Worm (Caenorhabditis elegans) whole organism, young adult: ENCODE results near the gene nhr-272.

Experiments used
- B0035.1 ChIP-seq: sonication (generic microtip); optimal IDR thresholded peaks from 2 replicates; lab custom pipeline; 2016; ENCODE audit warnings: missing genetic modification characterization, mild to moderate bottlenecking, missing compliant biosample characterization, missing genotype, missing genetic modification reagents
- C06A6.2 ChIP-seq: fragments of 200-800 bp; sonication (Bioruptor generic); conservative IDR thresholded peaks from 2 replicates; pipeline ENCODE4 v1.3.6; 2022; ENCODE audit warnings: missing genetic modification characterization, missing compliant biosample characterization
- C17E4.6 ChIP-seq: fragments of 200-800 bp; sonication (Bioruptor generic); IDR thresholded peaks from 2 replicates; pipeline ENCODE4 v1.3.6; 2022; ENCODE audit warnings: missing genetic modification reagents, missing genetic modification characterization, missing compliant biosample characterization
- D2030.7 ChIP-seq: fragments of 200-800 bp; sonication (Bioruptor generic); IDR thresholded peaks from 2 replicates; pipeline ENCODE4 v1.3.6; 2022; ENCODE audit warnings: missing genetic modification reagents, missing genetic modification characterization, missing compliant biosample characterization
- F22D6.2 ChIP-seq: sonication (generic microtip); optimal IDR thresholded peaks from 2 replicates; lab custom pipeline; 2016; ENCODE audit warnings: mild to moderate bottlenecking, missing genetic modification characterization, missing compliant biosample characterization
- F23B12.7 ChIP-seq: sonication (generic microtip); optimal IDR thresholded peaks from 2 replicates; lab custom pipeline; 2017; ENCODE audit warnings: missing genetic modification characterization, mild to moderate bottlenecking, missing compliant biosample characterization, antibody characterized with exemption, moderate library complexity; ENCODE audit not compliant: insufficient read depth
- F33H1.4 ChIP-seq: fragments of 200-800 bp; sonication (Bioruptor generic); IDR thresholded peaks from 2 replicates; pipeline ENCODE4 v1.3.6; 2022; ENCODE audit warnings: missing genetic modification reagents, missing genetic modification characterization, missing compliant biosample characterization
- F57C9.4 ChIP-seq: sonication (generic microtip); optimal IDR thresholded peaks from 2 replicates; lab custom pipeline; 2017; ENCODE audit warnings: mild to moderate bottlenecking, missing genetic modification characterization, missing compliant biosample characterization
- Y53F4B.3 ChIP-seq: fragments of 200-800 bp; sonication (Bioruptor generic); IDR thresholded peaks from 2 replicates; pipeline ENCODE4 v1.3.6; 2022; ENCODE audit warnings: missing genetic modification reagents, missing genetic modification characterization, missing compliant biosample characterization
- Y56A3A.18 ChIP-seq: fragments of 200-800 bp; sonication (Bioruptor generic); IDR thresholded peaks from 2 replicates; pipeline ENCODE4 v1.3.6; 2022; ENCODE audit warnings: missing genetic modification reagents, missing genetic modification characterization, missing compliant biosample characterization
- Y67H2A.10 ChIP-seq: fragments of 200-800 bp; sonication (Bioruptor generic); conservative IDR thresholded peaks from 2 replicates; pipeline ENCODE4 v1.3.6; 2022; ENCODE audit warnings: missing genetic modification reagents, missing genetic modification characterization, missing compliant biosample characterization
- Y79H2A.3 ChIP-seq: fragments of 200-800 bp; sonication (Bioruptor generic); conservative IDR thresholded peaks from 2 replicates; pipeline ENCODE4 v1.3.6; 2022; ENCODE audit warnings: missing genetic modification reagents, missing genetic modification characterization, missing compliant biosample characterization
- ZK185.1 ChIP-seq: sonication (generic microtip); optimal IDR thresholded peaks from 2 replicates; lab custom pipeline; 2016; ENCODE audit warnings: mild to moderate bottlenecking, missing genetic modification characterization, missing compliant biosample characterization; ENCODE audit not compliant: poor library complexity, severe bottlenecking
- akir-1 ChIP-seq: fragments of 200-800 bp; sonication (Bioruptor generic); optimal IDR thresholded peaks from 2 replicates; lab custom pipeline; 2018; ENCODE audit warnings: mild to moderate bottlenecking, missing genetic modification characterization, moderate library complexity, missing compliant biosample characterization
- atf-7 ChIP-seq: sonication (generic microtip); optimal IDR thresholded peaks from 2 replicates; lab custom pipeline; 2017; ENCODE audit warnings: mild to moderate bottlenecking, missing genetic modification characterization, missing compliant biosample characterization
- attf-3 ChIP-seq: fragments of 200-800 bp; sonication (Bioruptor generic); conservative IDR thresholded peaks from 2 replicates; pipeline ENCODE4 v1.3.6; 2022; ENCODE audit warnings: missing genetic modification reagents, missing genetic modification characterization, missing compliant biosample characterization
- attf-6 ChIP-seq: fragments of 200-800 bp; sonication (Bioruptor generic); IDR thresholded peaks from 2 replicates; pipeline ENCODE4 v1.3.6; 2022; ENCODE audit warnings: missing genetic modification reagents, missing genetic modification characterization, missing compliant biosample characterization
- ccch-3 ChIP-seq: fragments of 200-800 bp; sonication (Bioruptor generic); optimal IDR thresholded peaks from 2 replicates; lab custom pipeline; 2018; ENCODE audit warnings: mild to moderate bottlenecking, missing genetic modification characterization, missing compliant biosample characterization
- ceh-100 ChIP-seq: fragments of 200-800 bp; sonication (Bioruptor generic); IDR thresholded peaks from 2 replicates; pipeline ENCODE4 v1.3.6; 2022; ENCODE audit warnings: missing genetic modification reagents, missing genetic modification characterization, missing compliant biosample characterization
- ceh-27 ChIP-seq: fragments of 200-800 bp; sonication (Bioruptor generic); optimal IDR thresholded peaks from 2 replicates; lab custom pipeline; 2018; ENCODE audit warnings: mild to moderate bottlenecking, missing genetic modification characterization, moderate library complexity, missing compliant biosample characterization
- chd-7 ChIP-seq: sonication (generic microtip); optimal IDR thresholded peaks from 2 replicates; lab custom pipeline; 2016; ENCODE audit warnings: mild to moderate bottlenecking, missing genetic modification characterization, moderate library complexity, missing compliant biosample characterization
- dpff-1 ChIP-seq: sonication (generic microtip); optimal IDR thresholded peaks from 2 replicates; lab custom pipeline; 2017; ENCODE audit warnings: mild to moderate bottlenecking, missing genetic modification characterization, missing compliant biosample characterization
- dpl-1 ChIP-seq: fragments of 150-350 bp; optimal IDR thresholded peaks from 2 replicates; lab custom pipeline; 2014; ENCODE audit warnings: missing biosample characterization, missing genetic modification reagents, missing genetic modification characterization
- efl-1 ChIP-seq: fragments of 150-350 bp; optimal IDR thresholded peaks from 2 replicates; lab custom pipeline; 2014; ENCODE audit warnings: missing biosample characterization, missing genetic modification reagents, missing genetic modification characterization
- egl-18 ChIP-seq: fragments of 200-800 bp; sonication (Bioruptor generic); IDR thresholded peaks from 2 replicates; pipeline ENCODE4 v1.3.6; 2022; ENCODE audit warnings: missing genetic modification reagents, missing genetic modification characterization, missing compliant biosample characterization
- hlh-12 ChIP-seq: sonication (generic microtip); optimal IDR thresholded peaks from 2 replicates; lab custom pipeline; 2016; ENCODE audit warnings: missing genetic modification characterization, missing compliant biosample characterization
- hmg-20 ChIP-seq: fragments of 200-800 bp; sonication (Bioruptor generic); IDR thresholded peaks from 2 replicates; pipeline ENCODE4 v1.3.6; 2022; ENCODE audit warnings: missing genetic modification reagents, missing genetic modification characterization, missing compliant biosample characterization
- hrde-1 ChIP-seq: sonication (generic microtip); optimal IDR thresholded peaks from 2 replicates; lab custom pipeline; 2016; ENCODE audit warnings: missing genetic modification characterization, mild to moderate bottlenecking, missing compliant biosample characterization, moderate library complexity, missing genotype, missing genetic modification reagents, borderline replicate concordance
- hsf-1 ChIP-seq: fragments of 200-800 bp; sonication (Bioruptor generic); IDR thresholded peaks from 2 replicates; pipeline ENCODE4 v1.3.6; 2022; ENCODE audit warnings: missing genetic modification reagents, missing genetic modification characterization, missing compliant biosample characterization
- let-607 ChIP-seq, 2 experiments: fragments of 200-800 bp in 1 of 2; sonication (Bioruptor generic) in 1 of 2; sonication (generic microtip) in 1 of 2; optimal IDR thresholded peaks; 2 replicates each; lab custom pipeline; 2016 to 2018; ENCODE audit warnings: mild to moderate bottlenecking in 2 of 2, missing compliant biosample characterization in 2 of 2, missing genetic modification characterization in 2 of 2, moderate library complexity in 2 of 2, missing genotype in 1 of 2
- lir-1 ChIP-seq: fragments of 200-800 bp; sonication (Bioruptor generic); conservative IDR thresholded peaks from 2 replicates; pipeline ENCODE4 v1.3.6; 2022; ENCODE audit warnings: missing genetic modification reagents, missing genetic modification characterization, missing compliant biosample characterization
- lsy-27 ChIP-seq: sonication (generic microtip); optimal IDR thresholded peaks from 2 replicates; lab custom pipeline; 2017; ENCODE audit warnings: missing genetic modification characterization, mild to moderate bottlenecking, missing compliant biosample characterization, antibody characterized with exemption, missing genotype, borderline replicate concordance; ENCODE audit not compliant: insufficient read depth
- madf-8 ChIP-seq: fragments of 200-800 bp; sonication (Bioruptor generic); conservative IDR thresholded peaks from 2 replicates; pipeline ENCODE4 v1.3.6; 2022; ENCODE audit warnings: missing genetic modification reagents, missing genetic modification characterization, missing compliant biosample characterization
- mes-4 ChIP-seq: sonication (generic microtip); optimal IDR thresholded peaks from 2 replicates; lab custom pipeline; 2016; ENCODE audit warnings: missing genotype, missing genetic modification characterization, missing compliant biosample characterization
- mxl-1 ChIP-seq: sonication (generic microtip); optimal IDR thresholded peaks from 2 replicates; lab custom pipeline; 2016; ENCODE audit warnings: missing genetic modification characterization, missing compliant biosample characterization
- nfya-1 ChIP-seq: sonication (generic microtip); optimal IDR thresholded peaks from 2 replicates; lab custom pipeline; 2017; ENCODE audit warnings: antibody characterized with exemption, missing compliant biosample characterization, missing genetic modification characterization, borderline replicate concordance; ENCODE audit not compliant: insufficient read depth
- nfya-2 ChIP-seq: fragments of 200-800 bp; sonication (Bioruptor generic); IDR thresholded peaks from 2 replicates; pipeline ENCODE4 v1.3.6; 2022; ENCODE audit warnings: missing genetic modification reagents, missing genetic modification characterization, missing compliant biosample characterization
- nhr-27 ChIP-seq: fragments of 200-800 bp; sonication (Bioruptor generic); optimal IDR thresholded peaks from 2 replicates; lab custom pipeline; 2018; ENCODE audit warnings: mild to moderate bottlenecking, missing genetic modification characterization, moderate library complexity, missing compliant biosample characterization
- rcor-1 ChIP-seq: fragments of 200-800 bp; sonication (Bioruptor generic); IDR thresholded peaks from 2 replicates; pipeline ENCODE4 v1.3.6; 2022; ENCODE audit warnings: missing genetic modification reagents, missing genetic modification characterization, missing compliant biosample characterization
- rec-8 ChIP-seq, 2 experiments: sonication (generic microtip); optimal IDR thresholded peaks; 2 replicates each; lab custom pipeline; 2016; ENCODE audit warnings: mild to moderate bottlenecking in 2 of 2, missing genetic modification characterization in 2 of 2, missing genetic modification reagents in 2 of 2, missing genotype in 2 of 2, missing biosample characterization in 1 of 2, missing compliant biosample characterization in 1 of 2, moderate library complexity in 1 of 2
- rpc-1 ChIP-seq, 2 experiments: fragments of 150-350 bp in 1 of 2; sonication (generic microtip) in 1 of 2; optimal IDR thresholded peaks; 2 replicates each; lab custom pipeline; 2014 to 2018; ENCODE audit warnings: missing biosample characterization in 1 of 2, missing genetic modification characterization in 1 of 2, missing genetic modification reagents in 1 of 2, missing genotype in 1 of 2
- sdz-38 ChIP-seq: sonication (generic microtip); optimal IDR thresholded peaks from 2 replicates; lab custom pipeline; 2016; ENCODE audit warnings: missing genotype, missing genetic modification characterization, missing compliant biosample characterization
- sea-2 ChIP-seq: fragments of 200-800 bp; sonication (Bioruptor generic); IDR thresholded peaks from 2 replicates; pipeline ENCODE4 v1.3.6; 2022; ENCODE audit warnings: missing genetic modification characterization, missing compliant biosample characterization
- somi-1 ChIP-seq: fragments of 200-800 bp; sonication (Bioruptor generic); optimal IDR thresholded peaks from 2 replicates; lab custom pipeline; 2018; ENCODE audit warnings: mild to moderate bottlenecking, missing genetic modification characterization, missing compliant biosample characterization
- unc-62 ChIP-seq: fragments of 150-350 bp; optimal IDR thresholded peaks from 2 replicates; lab custom pipeline; 2014; ENCODE audit warnings: missing biosample characterization, missing genetic modification reagents, missing genetic modification characterization
- ztf-22 ChIP-seq: fragments of 200-800 bp; sonication (Bioruptor generic); optimal IDR thresholded peaks from 2 replicates; lab custom pipeline; 2018; ENCODE audit warnings: mild to moderate bottlenecking, missing genetic modification characterization, moderate library complexity, missing compliant biosample characterization
- ztf-3 ChIP-seq: fragments of 200-800 bp; sonication (Bioruptor generic); optimal IDR thresholded peaks from 2 replicates; lab custom pipeline; 2018; ENCODE audit warnings: mild to moderate bottlenecking, missing genetic modification characterization, missing compliant biosample characterization
- ztf-6 ChIP-seq: fragments of 200-800 bp; sonication (Bioruptor generic); IDR thresholded peaks from 2 replicates; pipeline ENCODE4 v1.3.6; 2022; ENCODE audit warnings: missing genetic modification reagents, missing genetic modification characterization, missing compliant biosample characterization

nhr-272 gene

DNA sequence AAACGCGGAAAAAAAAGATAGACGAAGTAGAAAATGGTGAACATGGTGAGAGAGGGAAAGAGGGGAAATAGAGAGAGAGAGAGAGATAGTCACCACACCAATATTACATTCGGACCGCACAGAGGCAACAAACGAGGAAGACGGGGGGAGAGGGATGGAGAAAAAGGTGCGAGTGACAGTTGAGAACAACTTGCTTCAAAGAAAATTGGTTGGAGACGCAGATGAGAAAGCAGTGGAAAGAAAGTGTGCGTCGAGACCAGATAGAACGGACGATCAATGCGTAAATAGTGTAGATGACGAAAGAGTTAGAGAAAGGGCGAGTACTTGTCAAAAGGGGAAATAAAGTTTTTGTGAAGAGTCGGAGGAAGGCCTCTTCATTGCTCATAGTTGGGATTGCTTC, 34.2 kb downstream of the nhr-272 start (continued):
- no peak for TF ChIP-seq sea-2 (GFP tag; lab: Robert Waterston, UW)
- TF ChIP-seq ztf-3: no peak
- TF ChIP-seq attf-3: no peak
- no peak for TF ChIP-seq ccch-3 (GFP tag; lab: Kevin White, UChicago)
- no peak for TF ChIP-seq rpc-1 (optimal IDR thresholded peaks at IDR 0.05; lab: Kevin White, UChicago)
- no peak for TF ChIP-seq rpc-1 (tag; optimal IDR thresholded peaks at IDR 0.05; lab: Kevin White, UChicago)
- no peak for TF ChIP-seq egl-18
- TF ChIP-seq hlh-12: no peak
- TF ChIP-seq unc-62 (GFP tag; lab: Kevin White, UChicago): no peak
- no peak for TF ChIP-seq C17E4.6
- no peak for TF ChIP-seq ztf-6 (GFP tag; lab: Robert Waterston, UW)
- no peak for TF ChIP-seq mxl-1 (tag; lab: Kevin White, UChicago)
- TF ChIP-seq F57C9.4: no peak
- TF ChIP-seq F23B12.7 (tag; lab: Kevin White, UChicago): no peak
- no peak for TF ChIP-seq ztf-22
- no peak for TF ChIP-seq madf-8 (GFP tag; lab: Robert Waterston, UW)
- TF ChIP-seq F33H1.4 (GFP tag; lab: Robert Waterston, UW): no peak
- no peak for TF ChIP-seq nfya-1 (tag; lab: Kevin White, UChicago)
- no peak for TF ChIP-seq dpl-1
- TF ChIP-seq atf-7 (tag; lab: Kevin White, UChicago): no peak
- no peak for TF ChIP-seq dpff-1
- TF ChIP-seq C06A6.2 (GFP tag; lab: Robert Waterston, UW): no peak
- TF ChIP-seq let-607 (tag; optimal IDR thresholded peaks at IDR 0.05; lab: Kevin White, UChicago): no peak
- no peak for TF ChIP-seq rec-8 (tag; optimal IDR thresholded peaks at IDR 0.05; lab: Kevin White, UChicago)
- TF ChIP-seq rcor-1 (GFP tag; lab: Robert Waterston, UW): peak; percentile 39; the same call in 1 of the 2 replicates
- TF ChIP-seq attf-6 (GFP tag; lab: Robert Waterston, UW): no peak
- peak; percentile 7 for TF ChIP-seq F22D6.2 (tag; lab: Kevin White, UChicago)
- TF ChIP-seq Y67H2A.10: no peak
- 0 out of 2 replicates have a peak, but pooled peaks have one; percentile 17 for TF ChIP-seq ceh-100 (GFP tag; lab: Robert Waterston, UW)
- TF ChIP-seq mes-4 (tag; lab: Kevin White, UChicago): no peak
- TF ChIP-seq efl-1 (GFP tag; lab: Kevin White, UChicago): no peak
- TF ChIP-seq nhr-27 (tag; lab: Kevin White, UChicago): no peak
- TF ChIP-seq lsy-27 (tag; lab: Kevin White, UChicago): no peak
- TF ChIP-seq ZK185.1 (tag; lab: Kevin White, UChicago): peak; percentile 20
- TF ChIP-seq hsf-1 (GFP tag; lab: Robert Waterston, UW): no peak
- no peak for TF ChIP-seq hrde-1 (tag; lab: Kevin White, UChicago)
- TF ChIP-seq Y53F4B.3 (GFP tag; lab: Robert Waterston, UW): no peak
- TF ChIP-seq B0035.1 (tag; lab: Kevin White, UChicago): peak; percentile 48
- TF ChIP-seq chd-7 (tag; lab: Kevin White, UChicago): peak; percentile 25
- TF ChIP-seq akir-1 (GFP tag; lab: Kevin White, UChicago): no peak
- TF ChIP-seq nfya-2 (GFP tag; lab: Robert Waterston, UW): no peak
- no peak for TF ChIP-seq hmg-20 (GFP tag; lab: Robert Waterston, UW)
- TF ChIP-seq ceh-27: peak; percentile 71
- TF ChIP-seq D2030.7: no peak
- no peak for TF ChIP-seq lir-1
- no peak for TF ChIP-seq sdz-38 (tag; lab: Kevin White, UChicago)
- TF ChIP-seq Y56A3A.18: 0 out of 2 replicates have a peak, but pooled peaks have one; percentile 36
- no peak for TF ChIP-seq Y79H2A.3 (GFP tag; lab: Robert Waterston, UW)
- peak; percentile 65 for TF ChIP-seq somi-1 (GFP tag; lab: Kevin White, UChicago)
